Worm (Caenorhabditis elegans): ENCODE results near the gene pax-3.

ce11 chrII:10137358-10137757 lies 9.0 kb upstream of the pax-3 start, which contains the start of gene phg-1:
- TF ChIP-seq snpc-4 (tag; optimal IDR thresholded peaks at IDR 0.05) (no peak), lim-7 (GFP tag; IDR thresholded peaks at IDR 0.05) (no peak), zag-1 (tag; optimal IDR thresholded peaks at IDR 0.05) (no peak), nhr-76 (tag; optimal IDR thresholded peaks at IDR 0.05) (no peak), aly-2 (tag; optimal IDR thresholded peaks at IDR 0.05) (no peak), mxl-2 (GFP tag; conservative IDR thresholded peaks at IDR 0.05) (no peak), pqm-1 (tag; optimal IDR thresholded peaks at IDR 0.05) (no peak), nhr-102 (tag; optimal IDR thresholded peaks at IDR 0.05) (no peak), R02D3.7 (tag; optimal IDR thresholded peaks at IDR 0.05) (no peak), unc-62 (GFP tag; optimal IDR thresholded peaks at IDR 0.05 in 1 of 2) (no peak), unc-62 (tag; optimal IDR thresholded peaks at IDR 0.05) (no peak), nhr-77 (tag; optimal IDR thresholded peaks at IDR 0.05) (no peak), nhr-237 (tag; optimal IDR thresholded peaks at IDR 0.05) (no peak)

Data from whole organism, L4 larva.